Worm (Caenorhabditis elegans) whole organism, mixed stage, embryonic: ENCODE measurements around the gene C40A11.7.

Source experiments
- M03D4.4 ChIP-seq: sonication (generic microtip); optimal IDR thresholded peaks from 2 replicates; lab custom pipeline; 2017; ENCODE audit warnings: mild to moderate bottlenecking, missing genetic modification characterization, missing compliant biosample characterization
- bed-3 ChIP-seq: fragments of 200-800 bp; sonication (Bioruptor generic); optimal IDR thresholded peaks from 3 replicates; lab custom pipeline; 2018; ENCODE audit warnings: mild to moderate bottlenecking, missing genetic modification characterization, moderate library complexity, missing compliant biosample characterization
- blmp-1 ChIP-seq: fragments of 150-350 bp; optimal IDR thresholded peaks from 2 replicates; lab custom pipeline; 2014; ENCODE audit warnings: missing biosample characterization, missing genetic modification characterization
- ceh-39 ChIP-seq: fragments of 150-350 bp; optimal IDR thresholded peaks from 2 replicates; lab custom pipeline; 2014; ENCODE audit warnings: missing biosample characterization, missing genetic modification characterization
- ceh-83 ChIP-seq: fragments of 200-800 bp; sonication (Bioruptor generic); optimal IDR thresholded peaks from 2 replicates; lab custom pipeline; 2018; ENCODE audit warnings: mild to moderate bottlenecking, missing genetic modification characterization, missing compliant biosample characterization
- ces-1 ChIP-seq: fragments of 150-350 bp; optimal IDR thresholded peaks from 2 replicates; lab custom pipeline; 2014; ENCODE audit warnings: missing biosample characterization, missing genetic modification reagents, missing genetic modification characterization
- cnd-1 ChIP-seq: fragments of 200-800 bp; sonication (Bioruptor generic); optimal IDR thresholded peaks from 2 replicates; lab custom pipeline; 2018; ENCODE audit warnings: mild to moderate bottlenecking, missing genetic modification characterization, missing compliant biosample characterization
- drap-1 ChIP-seq: fragments of 200-800 bp; sonication (Bioruptor generic); optimal IDR thresholded peaks from 3 replicates; lab custom pipeline; 2018; ENCODE audit warnings: mild to moderate bottlenecking, missing genetic modification characterization, missing compliant biosample characterization
- elt-1 ChIP-seq: sonication (generic microtip); optimal IDR thresholded peaks from 2 replicates; lab custom pipeline; 2017; ENCODE audit warnings: missing genetic modification characterization, mild to moderate bottlenecking, missing compliant biosample characterization, antibody characterized with exemption, moderate library complexity, borderline replicate concordance; ENCODE audit not compliant: insufficient read depth
- elt-3 ChIP-seq: fragments of 150-350 bp; optimal IDR thresholded peaks from 2 replicates; lab custom pipeline; 2014; ENCODE audit warnings: missing biosample characterization, missing genetic modification characterization
- ham-2 ChIP-seq: fragments of 200-800 bp; sonication (Bioruptor generic); optimal IDR thresholded peaks from 2 replicates; lab custom pipeline; 2018; ENCODE audit warnings: mild to moderate bottlenecking, missing genetic modification characterization, missing compliant biosample characterization
- lin-13 ChIP-seq: fragments of 150-350 bp; optimal IDR thresholded peaks from 2 replicates; lab custom pipeline; 2014; ENCODE audit warnings: missing biosample characterization, missing genetic modification characterization
- lin-32 ChIP-seq: fragments of 200-800 bp; sonication (Bioruptor generic); optimal IDR thresholded peaks from 2 replicates; lab custom pipeline; 2018; ENCODE audit warnings: mild to moderate bottlenecking, missing genetic modification characterization, missing compliant biosample characterization
- lsy-2 ChIP-seq: fragments of 150-350 bp; optimal IDR thresholded peaks from 2 replicates; lab custom pipeline; 2014; ENCODE audit warnings: missing biosample characterization, missing genetic modification characterization
- mep-1 ChIP-seq: fragments of 150-350 bp; optimal IDR thresholded peaks from 2 replicates; lab custom pipeline; 2017; ENCODE audit warnings: missing biosample characterization, missing genetic modification reagents, missing genetic modification characterization, inconsistent platforms
- mls-2 ChIP-seq: sonication (generic microtip); optimal IDR thresholded peaks from 2 replicates; lab custom pipeline; 2016; ENCODE audit warnings: mild to moderate bottlenecking, missing genetic modification characterization, moderate library complexity, missing compliant biosample characterization
- nhr-12 ChIP-seq: fragments of 150-350 bp; optimal IDR thresholded peaks from 2 replicates; lab custom pipeline; 2014; ENCODE audit warnings: missing biosample characterization, missing genetic modification characterization
- nhr-2 ChIP-seq: fragments of 150-350 bp; optimal IDR thresholded peaks from 2 replicates; lab custom pipeline; 2014; ENCODE audit warnings: missing biosample characterization, missing genetic modification characterization
- nhr-28 ChIP-seq: fragments of 150-350 bp; optimal IDR thresholded peaks from 2 replicates; lab custom pipeline; 2014; ENCODE audit warnings: missing biosample characterization, missing genetic modification characterization
- nhr-76 ChIP-seq: sonication (generic microtip); optimal IDR thresholded peaks from 2 replicates; lab custom pipeline; 2017; ENCODE audit warnings: missing biosample characterization, missing genetic modification characterization
- pha-4 ChIP-seq: fragments of 150-350 bp; optimal IDR thresholded peaks from 2 replicates; lab custom pipeline; 2018; ENCODE audit warnings: missing biosample characterization, missing genetic modification reagents, missing genetic modification characterization
- sem-2 ChIP-seq: fragments of 200-800 bp; sonication (Bioruptor generic); optimal IDR thresholded peaks from 2 replicates; lab custom pipeline; 2018; ENCODE audit warnings: mild to moderate bottlenecking, missing genetic modification characterization, missing compliant biosample characterization
- snpc-4 ChIP-seq: fragments of 150-350 bp; optimal IDR thresholded peaks from 2 replicates; lab custom pipeline; 2014; ENCODE audit warnings: missing biosample characterization, missing genetic modification characterization
- sptf-1 ChIP-seq: sonication (generic microtip); optimal IDR thresholded peaks from 2 replicates; lab custom pipeline; 2017; ENCODE audit warnings: mild to moderate bottlenecking, missing genetic modification characterization, moderate library complexity, missing compliant biosample characterization
- tbx-8 ChIP-seq: fragments of 200-800 bp; sonication (Bioruptor generic); optimal IDR thresholded peaks from 2 replicates; lab custom pipeline; 2018; ENCODE audit warnings: mild to moderate bottlenecking, missing genetic modification characterization, moderate library complexity, missing compliant biosample characterization
- unc-120 ChIP-seq: sonication (generic microtip); optimal IDR thresholded peaks from 2 replicates; lab custom pipeline; 2017; ENCODE audit warnings: missing genetic modification characterization, missing compliant biosample characterization; ENCODE audit not compliant: poor library complexity, severe bottlenecking
- unc-39 ChIP-seq: fragments of 150-350 bp; optimal IDR thresholded peaks from 2 replicates; lab custom pipeline; 2014; ENCODE audit warnings: missing biosample characterization, missing genetic modification characterization
- unc-62 ChIP-seq: fragments of 150-350 bp; optimal IDR thresholded peaks from 2 replicates; lab custom pipeline; 2014; ENCODE audit warnings: missing biosample characterization, missing genetic modification reagents, missing genetic modification characterization
- zip-8 ChIP-seq: fragments of 150-350 bp; optimal IDR thresholded peaks from 2 replicates; lab custom pipeline; 2014; ENCODE audit warnings: missing biosample characterization, missing genetic modification characterization

C40A11.7 gene

ce11 chrII:2137235-2137634 lies 13.2 kb downstream of the C40A11.7 start, which contains the start of gene C40A11.4:
Gene C40A11.4, plus strand, starts transcription at chrII:2137422.
- TF ChIP-seq cnd-1 (tag; lab: Kevin White, UChicago) (peak; percentile 74), lin-32 (GFP tag; lab: Kevin White, UChicago) (peak; percentile 55), lsy-2 (tag; lab: Kevin White, UChicago) (no peak), nhr-2 (tag; lab: Kevin White, UChicago) (peak; percentile 35)

- TF ChIP-seq nhr-76 (tag; lab: Kevin White, UChicago): no peak
- TF ChIP-seq ces-1: no peak
- no peak for TF ChIP-seq lsy-2 (tag; lab: Kevin White, UChicago)
- no peak for TF ChIP-seq mep-1
- no peak for TF ChIP-seq cnd-1 (tag; lab: Kevin White, UChicago)
- TF ChIP-seq pha-4: no peak
- no peak for TF ChIP-seq sptf-1 (tag; lab: Kevin White, UChicago)
- TF ChIP-seq elt-3: no peak
- no peak for TF ChIP-seq ham-2 (GFP tag; lab: Kevin White, UChicago)
- no peak for TF ChIP-seq tbx-8 (GFP tag; lab: Kevin White, UChicago)
- no peak for TF ChIP-seq lin-32 (GFP tag; lab: Kevin White, UChicago)
- TF ChIP-seq elt-1 (tag; lab: Kevin White, UChicago): no peak
- TF ChIP-seq unc-39 (tag; lab: Kevin White, UChicago): no peak
- TF ChIP-seq snpc-4 (tag; lab: Kevin White, UChicago): no peak
- no peak for TF ChIP-seq zip-8 (tag; lab: Kevin White, UChicago)
- TF ChIP-seq, all 35 proteins: peak for 0
These were observed 14.8 kb downstream of the C40A11.7 start, which contains the start of gene hpo-7 for ce11 chrII:2135604-2136003. Gene hpo-7, minus strand, starts transcription at chrII:2135704.

ce11 chrII:2130770-2131169 lies 19.6 kb downstream of the C40A11.7 start, which contains the start of gene sdz-28:
Gene sdz-28, plus strand, starts transcription at chrII:2131070.
- no peak for TF ChIP-seq nhr-2 (tag; lab: Kevin White, UChicago)
- TF ChIP-seq ceh-39: peak; percentile 38

- no peak for TF ChIP-seq ham-2 (GFP tag; lab: Kevin White, UChicago)
- no peak for TF ChIP-seq unc-120
- no peak for TF ChIP-seq tbx-8 (GFP tag; lab: Kevin White, UChicago)
- no peak for TF ChIP-seq elt-1 (tag; lab: Kevin White, UChicago)
- TF ChIP-seq blmp-1: no peak
- no peak for TF ChIP-seq sem-2 (GFP tag; lab: Kevin White, UChicago)
- TF ChIP-seq nhr-2 (tag; lab: Kevin White, UChicago): no peak
- no peak for TF ChIP-seq ceh-83
- no peak for TF ChIP-seq lin-13 (tag; lab: Kevin White, UChicago)
- no peak for TF ChIP-seq elt-3
- no peak for TF ChIP-seq lsy-2 (tag; lab: Kevin White, UChicago)
- TF ChIP-seq mls-2 (tag; lab: Kevin White, UChicago): no peak
- TF ChIP-seq, all 35 proteins: peak for 0
These were observed 27.6 kb downstream of the C40A11.7 start for ce11 chrII:2122762-2123161.

- TF ChIP-seq M03D4.4 (tag; lab: Kevin White, UChicago) (no peak), nhr-28 (tag; lab: Kevin White, UChicago) (no peak), ham-2 (GFP tag; lab: Kevin White, UChicago) (no peak), ceh-39 (no peak), elt-1 (tag; lab: Kevin White, UChicago) (no peak), sem-2 (GFP tag; lab: Kevin White, UChicago) (no peak), lin-13 (tag; lab: Kevin White, UChicago) (no peak), pha-4 (no peak), drap-1 (GFP tag; lab: Kevin White, UChicago) (no peak), sptf-1 (tag; lab: Kevin White, UChicago) (no peak), snpc-4 (tag; lab: Kevin White, UChicago) (no peak), ceh-83 (no peak), nhr-2 (tag; lab: Kevin White, UChicago) (no peak), lin-32 (GFP tag; lab: Kevin White, UChicago) (no peak), elt-3 (no peak)
These were observed 28.3 kb downstream of the C40A11.7 start, which contains the start of gene math-37 for ce11 chrII:2122091-2122490. Gene math-37, minus strand, starts transcription at chrII:2122191.

- TF ChIP-seq unc-39 (tag; lab: Kevin White, UChicago) (no peak), lin-13 (tag; lab: Kevin White, UChicago) (no peak), mls-2 (tag; lab: Kevin White, UChicago) (no peak), pha-4 (no peak), M03D4.4 (tag; lab: Kevin White, UChicago) (no peak), bed-3 (GFP tag; lab: Kevin White, UChicago) (no peak), ceh-83 (no peak), zip-8 (tag; lab: Kevin White, UChicago) (no peak), nhr-76 (tag; lab: Kevin White, UChicago) (no peak), unc-62 (GFP tag; lab: Kevin White, UChicago) (no peak), nhr-12 (tag; lab: Kevin White, UChicago) (no peak), snpc-4 (tag; lab: Kevin White, UChicago) (no peak), ces-1 (no peak)
- TF ChIP-seq, all 35 proteins: peak for 0
These were observed 33.6 kb downstream of the C40A11.7 start, which contains the start of gene srh-195 for ce11 chrII:2116794-2117193. Gene srh-195, minus strand, starts transcription at chrII:2116894.
